Worm (Caenorhabditis elegans): Measurements from ENCODE around the gene H01G02.4.

- TF ChIP-seq fos-1 (tag; optimal IDR thresholded peaks at IDR 0.05) (no peak), nhr-28 (tag; optimal IDR thresholded peaks at IDR 0.05) (no peak), egl-27 (tag; optimal IDR thresholded peaks at IDR 0.05) (no peak), elt-1 (tag; optimal IDR thresholded peaks at IDR 0.05) (no peak), nfya-1 (tag; optimal IDR thresholded peaks at IDR 0.05; ENCODE audit: insufficient read depth) (no peak), ama-1 (optimal IDR thresholded peaks at IDR 0.05) (no peak), skn-1 (tag; optimal IDR thresholded peaks at IDR 0.05) (no peak), nhr-237 (tag; optimal IDR thresholded peaks at IDR 0.05) (no peak), tbx-2 (tag; optimal IDR thresholded peaks at IDR 0.05) (no peak), snpc-4 (tag; optimal IDR thresholded peaks at IDR 0.05) (no peak)
Measured at ce11 chrIV:11755907-11756306, 47.0 kb downstream of the H01G02.4 start, which contains the start of gene T12A7.9.
